Fruit fly (Drosophila melanogaster) whole organism, prepupa: ENCODE data around the gene P5CDh2.

ENCODE experiments used
- Blimp-1 ChIP-seq: fragments of 200-800 bp; sonication (Bioruptor generic); optimal IDR thresholded peaks from 3 replicates; lab custom pipeline; 2017; ENCODE audit warnings: missing biosample characterization, missing genetic modification characterization, mild to moderate bottlenecking, moderate library complexity, missing genetic modification reagents
- CG10669 ChIP-seq: fragments of 200-800 bp; sonication (Bioruptor generic); optimal IDR thresholded peaks from 3 replicates; lab custom pipeline; 2018; ENCODE audit warnings: missing biosample characterization, mild to moderate bottlenecking, missing genetic modification characterization, moderate library complexity
- CG11902 ChIP-seq: fragments of 200-800 bp; sonication (Bioruptor generic); optimal IDR thresholded peaks from 3 replicates; lab custom pipeline; 2016; ENCODE audit warnings: missing biosample characterization, missing genetic modification characterization
- CG15336 ChIP-seq: fragments of 200-800 bp; sonication (Bioruptor generic); IDR thresholded peaks from 2 replicates; pipeline ENCODE4 v1.3.6; 2022; ENCODE audit warnings: missing biosample characterization, missing genetic modification characterization
- CG1621 ChIP-seq: fragments of 200-800 bp; sonication (Bioruptor generic); optimal IDR thresholded peaks from 3 replicates; lab custom pipeline; 2018; ENCODE audit warnings: missing biosample characterization, mild to moderate bottlenecking, missing genetic modification characterization
- CG16779 ChIP-seq: fragments of 200-800 bp; sonication (Bioruptor generic); optimal IDR thresholded peaks from 3 replicates; lab custom pipeline; 2017; ENCODE audit warnings: missing biosample characterization, mild to moderate bottlenecking, missing genetic modification characterization
- CG3032 ChIP-seq: fragments of 200-800 bp; optimal IDR thresholded peaks from 2 replicates; lab custom pipeline; 2019; ENCODE audit warnings: missing biosample characterization, mild to moderate bottlenecking, missing genetic modification characterization, moderate library complexity
- CG32006 ChIP-seq: fragments of 200-800 bp; sonication (Bioruptor generic); optimal IDR thresholded peaks from 3 replicates; lab custom pipeline; 2017; ENCODE audit warnings: missing biosample characterization, mild to moderate bottlenecking, missing genetic modification characterization
- CG34406 ChIP-seq: fragments of 200-800 bp; sonication (Bioruptor generic); optimal IDR thresholded peaks from 3 replicates; lab custom pipeline; 2016; ENCODE audit warnings: missing biosample characterization, missing genetic modification characterization
- CG3919 ChIP-seq: fragments of 200-800 bp; sonication (Bioruptor generic); optimal IDR thresholded peaks from 3 replicates; lab custom pipeline; 2016; ENCODE audit warnings: missing biosample characterization, missing genetic modification characterization
- CG4318 ChIP-seq: fragments of 200-800 bp; sonication (Bioruptor generic); optimal IDR thresholded peaks from 3 replicates; lab custom pipeline; 2017; ENCODE audit warnings: missing biosample characterization, mild to moderate bottlenecking, missing genetic modification characterization
- CG6163 ChIP-seq: fragments of 200-800 bp; sonication (Bioruptor generic); IDR thresholded peaks from 3 replicates; pipeline ENCODE4 v1.3.6; 2022; ENCODE audit warnings: missing biosample characterization, missing genetic modification characterization
- CG6276 ChIP-seq: fragments of 200-800 bp; sonication (Bioruptor generic); optimal IDR thresholded peaks from 2 replicates; lab custom pipeline; 2017; ENCODE audit warnings: missing biosample characterization, mild to moderate bottlenecking, missing genetic modification characterization
- CG6854 ChIP-seq: fragments of 200-800 bp; sonication (Bioruptor generic); optimal IDR thresholded peaks from 2 replicates; lab custom pipeline; 2017; ENCODE audit warnings: missing biosample characterization, mild to moderate bottlenecking, missing genetic modification characterization
- CG7368 ChIP-seq: fragments of 200-800 bp; sonication (Bioruptor generic); optimal IDR thresholded peaks from 3 replicates; lab custom pipeline; 2016; ENCODE audit warnings: missing biosample characterization, missing genetic modification characterization
- CG8319 ChIP-seq: fragments of 200-800 bp; sonication (Bioruptor generic); optimal IDR thresholded peaks from 3 replicates; lab custom pipeline; 2016; ENCODE audit warnings: missing biosample characterization, missing genetic modification characterization
- CG8632 ChIP-seq: fragments of 200-800 bp; sonication (Bioruptor generic); optimal IDR thresholded peaks from 3 replicates; lab custom pipeline; 2016; ENCODE audit warnings: missing biosample characterization, missing genetic modification characterization
- CG9139 ChIP-seq: fragments of 200-800 bp; sonication (Bioruptor generic); optimal IDR thresholded peaks from 3 replicates; lab custom pipeline; 2017; ENCODE audit warnings: missing biosample characterization, mild to moderate bottlenecking, missing genetic modification characterization
- Eip75B ChIP-seq: fragments of 200-800 bp; sonication (Bioruptor generic); optimal IDR thresholded peaks from 3 replicates; lab custom pipeline; 2016; ENCODE audit warnings: missing biosample characterization, missing genetic modification characterization
- Eip93F ChIP-seq: fragments of 200-800 bp; sonication (Bioruptor generic); optimal IDR thresholded peaks from 2 replicates; lab custom pipeline; 2016; ENCODE audit warnings: missing biosample characterization, mild to moderate bottlenecking, missing genetic modification characterization
- Ets21C ChIP-seq: fragments of 200-800 bp; sonication (Bioruptor generic); optimal IDR thresholded peaks from 3 replicates; lab custom pipeline; 2016; ENCODE audit warnings: missing biosample characterization, missing genetic modification characterization
- Ets96B ChIP-seq: fragments of 200-800 bp; optimal IDR thresholded peaks from 2 replicates; lab custom pipeline; 2019; ENCODE audit warnings: missing biosample characterization, mild to moderate bottlenecking, missing genetic modification characterization, moderate library complexity
- Lpt ChIP-seq: fragments of 200-800 bp; sonication (Bioruptor generic); optimal IDR thresholded peaks from 3 replicates; lab custom pipeline; 2016; ENCODE audit warnings: missing biosample characterization, missing genetic modification characterization
- Met ChIP-seq: fragments of 200-800 bp; sonication (Bioruptor generic); optimal IDR thresholded peaks from 3 replicates; lab custom pipeline; 2016; ENCODE audit warnings: missing biosample characterization, missing genetic modification characterization
- OdsH ChIP-seq: fragments of 200-800 bp; sonication (Bioruptor generic); optimal IDR thresholded peaks from 3 replicates; lab custom pipeline; 2016; ENCODE audit warnings: missing biosample characterization, missing genetic modification characterization
- Smox ChIP-seq: fragments of 200-800 bp; sonication (Bioruptor generic); optimal IDR thresholded peaks from 3 replicates; lab custom pipeline; 2016; ENCODE audit warnings: missing biosample characterization, missing genetic modification characterization
- Sox102F ChIP-seq: fragments of 200-800 bp; sonication (Bioruptor generic); optimal IDR thresholded peaks from 2 replicates; lab custom pipeline; 2016; ENCODE audit warnings: missing biosample characterization, mild to moderate bottlenecking, missing genetic modification characterization
- Sox14 ChIP-seq: fragments of 200-800 bp; sonication (Bioruptor generic); optimal IDR thresholded peaks from 3 replicates; lab custom pipeline; 2016; ENCODE audit warnings: missing biosample characterization, missing genetic modification characterization
- Sox15 ChIP-seq: fragments of 200-800 bp; sonication (Bioruptor generic); optimal IDR thresholded peaks from 3 replicates; lab custom pipeline; 2016; ENCODE audit warnings: missing biosample characterization, missing genetic modification characterization
- achi ChIP-seq: fragments of 200-800 bp; sonication (Bioruptor generic); optimal IDR thresholded peaks from 3 replicates; lab custom pipeline; 2016; ENCODE audit warnings: missing biosample characterization, missing genetic modification characterization
- acj6 ChIP-seq: fragments of 200-800 bp; sonication (Bioruptor generic); optimal IDR thresholded peaks from 3 replicates; lab custom pipeline; 2016; ENCODE audit warnings: missing biosample characterization, missing genetic modification characterization
- cyc ChIP-seq: fragments of 200-800 bp; sonication (Bioruptor generic); optimal IDR thresholded peaks from 3 replicates; lab custom pipeline; 2016; ENCODE audit warnings: missing biosample characterization, missing genetic modification characterization
- dac ChIP-seq: fragments of 200-800 bp; sonication (Bioruptor generic); optimal IDR thresholded peaks from 2 replicates; lab custom pipeline; 2017; ENCODE audit warnings: missing biosample characterization, mild to moderate bottlenecking, missing genetic modification characterization
- dsx ChIP-seq: fragments of 200-800 bp; optimal IDR thresholded peaks from 3 replicates; lab custom pipeline; 2019; ENCODE audit warnings: missing biosample characterization, mild to moderate bottlenecking, missing genetic modification characterization, moderate library complexity; ENCODE audit not compliant: poor library complexity, severe bottlenecking
- eg ChIP-seq: fragments of 200-800 bp; sonication (Bioruptor generic); IDR thresholded peaks from 3 replicates; pipeline ENCODE4 v1.3.6; 2022; ENCODE audit warnings: missing biosample characterization, missing genetic modification characterization
- fd59A ChIP-seq: fragments of 200-800 bp; sonication (Bioruptor generic); optimal IDR thresholded peaks from 2 replicates; lab custom pipeline; 2017; ENCODE audit warnings: missing biosample characterization, mild to moderate bottlenecking, missing genetic modification characterization, missing genetic modification reagents
- fd85E ChIP-seq: fragments of 200-800 bp; sonication (Bioruptor generic); optimal IDR thresholded peaks from 3 replicates; lab custom pipeline; 2016; ENCODE audit warnings: missing biosample characterization, missing genetic modification characterization
- fkh ChIP-seq: fragments of 200-800 bp; sonication (Bioruptor generic); optimal IDR thresholded peaks from 3 replicates; lab custom pipeline; 2017; ENCODE audit warnings: missing biosample characterization, mild to moderate bottlenecking, missing genetic modification characterization, moderate library complexity
- lz ChIP-seq: fragments of 200-800 bp; sonication (Bioruptor generic); optimal IDR thresholded peaks from 3 replicates; lab custom pipeline; 2016; ENCODE audit warnings: missing biosample characterization, missing genetic modification characterization
- pdm3 ChIP-seq: fragments of 200-800 bp; sonication (Bioruptor generic); optimal IDR thresholded peaks from 3 replicates; lab custom pipeline; 2016; ENCODE audit warnings: missing biosample characterization, missing genetic modification characterization
- salr ChIP-seq, 2 experiments: fragments of 200-800 bp; sonication (Bioruptor generic); optimal IDR thresholded peaks; 3 replicates each; lab custom pipeline; 2016 to 2018; ENCODE audit warnings: missing biosample characterization in 2 of 2, missing genetic modification characterization in 2 of 2, mild to moderate bottlenecking in 1 of 2
- ss ChIP-seq, 2 experiments: fragments of 200-800 bp; sonication (Bioruptor generic); optimal IDR thresholded peaks; 2 replicates in 1 of 2; 3 replicates in 1 of 2; lab custom pipeline; 2017 to 2018; ENCODE audit warnings: mild to moderate bottlenecking in 2 of 2, missing biosample characterization in 2 of 2, missing genetic modification characterization in 2 of 2, moderate library complexity in 1 of 2
- svp ChIP-seq: fragments of 200-800 bp; sonication (Bioruptor generic); peaks from one replicate; lab custom pipeline; 2016; ENCODE audit warnings: missing biosample characterization, missing genetic modification characterization
- vri ChIP-seq: fragments of 200-800 bp; sonication (Bioruptor generic); optimal IDR thresholded peaks from 3 replicates; lab custom pipeline; 2016; ENCODE audit warnings: missing biosample characterization, mild to moderate bottlenecking, missing genetic modification characterization

Gene P5CDh2

dm6 chr3R:21837069-21837977 lies 40.4 kb upstream of the P5CDh2 start (continued):
- TF ChIP-seq Sox14 (GFP tag; lab: Kevin White, UChicago), result no peak
- peak; percentile 83 for TF ChIP-seq CG6276 (GFP tag; lab: Kevin White, UChicago)
- TF ChIP-seq Ets96B (tag; lab: Kevin White, UChicago), result peak; percentile 4
- peak; percentile 31 to 85 for TF ChIP-seq ss (GFP tag; optimal IDR thresholded peaks at IDR 0.05; lab: Kevin White, UChicago)
- peak; percentile 82 for TF ChIP-seq CG3919 (GFP tag; lab: Kevin White, UChicago)
- peak; percentile 59 for TF ChIP-seq CG6854 (GFP tag; lab: Kevin White, UChicago)
- TF ChIP-seq eg (GFP tag; lab: Robert Waterston, UW), result peak; percentile 84
- TF ChIP-seq cyc (GFP tag; lab: Kevin White, UChicago), result peak; percentile 72
- TF ChIP-seq pdm3 (GFP tag; lab: Kevin White, UChicago), result no peak
- no peak for TF ChIP-seq OdsH (GFP tag; lab: Kevin White, UChicago)
- TF ChIP-seq CG6163 (GFP tag; lab: Robert Waterston, UW), result peak; percentile 91
- no peak for TF ChIP-seq CG9139 (GFP tag; lab: Kevin White, UChicago)
- TF ChIP-seq achi (GFP tag; lab: Kevin White, UChicago), result no peak
- no peak for TF ChIP-seq Ets21C (GFP tag; lab: Kevin White, UChicago)
- no peak for TF ChIP-seq salr (GFP tag; optimal IDR thresholded peaks at IDR 0.05; lab: Kevin White, UChicago)
- TF ChIP-seq fd85E, result no peak
- TF ChIP-seq fkh, result no peak
- 0 out of 2 replicates have a peak, but pooled peaks have one; percentile 14 for TF ChIP-seq CG15336
- TF ChIP-seq CG4318 (GFP tag; lab: Kevin White, UChicago), result no peak
- no peak for TF ChIP-seq fd59A (GFP tag; lab: Kevin White, UChicago)
- peak; percentile 74 for TF ChIP-seq CG8319 (GFP tag; lab: Kevin White, UChicago)
- no peak for TF ChIP-seq Sox15 (GFP tag; lab: Kevin White, UChicago)

dm6 chr3R:21838505-21838956 lies 39.2 kb upstream of the P5CDh2 start:
- TF ChIP-seq acj6 (GFP tag; lab: Kevin White, UChicago) (peak; percentile 87), Eip93F (peak; percentile 59), dac (GFP tag; lab: Kevin White, UChicago) (peak; percentile 83), CG3919 (GFP tag; lab: Kevin White, UChicago) (peak; percentile 76), Sox102F (peak; percentile 90), CG6163 (GFP tag; lab: Robert Waterston, UW) (peak; percentile 78), achi (GFP tag; lab: Kevin White, UChicago) (peak; percentile 87), CG10669 (GFP tag; lab: Kevin White, UChicago) (peak; percentile 82), CG9139 (GFP tag; lab: Kevin White, UChicago) (peak; percentile 80), eg (GFP tag; lab: Robert Waterston, UW) (peak; percentile 73; the same call in 2 of the 3 replicates), fkh (no peak), CG16779 (peak; percentile 87), CG8632 (peak; percentile 86), Eip75B (GFP tag; lab: Kevin White, UChicago) (peak; percentile 93), vri (GFP tag; lab: Kevin White, UChicago) (peak; percentile 61), Sox14 (GFP tag; lab: Kevin White, UChicago) (peak; percentile 95), CG11902 (GFP tag; lab: Kevin White, UChicago) (peak; percentile 64), CG6276 (GFP tag; lab: Kevin White, UChicago) (peak; percentile 72), CG3032 (tag; lab: Kevin White, UChicago) (peak; percentile 87), Smox (GFP tag; lab: Kevin White, UChicago) (peak; percentile 89), lz (peak; percentile 91), Met (GFP tag; lab: Kevin White, UChicago) (peak; percentile 92), CG1621 (tag; lab: Kevin White, UChicago) (peak; percentile 78), ss (GFP tag; optimal IDR thresholded peaks at IDR 0.05; lab: Kevin White, UChicago) (peak; percentile 79 to 93), CG34406 (GFP tag; lab: Kevin White, UChicago) (peak; percentile 84), CG15336 (peak; percentile 74), Ets21C (GFP tag; lab: Kevin White, UChicago) (peak; percentile 83), CG32006 (GFP tag; lab: Kevin White, UChicago) (peak; percentile 95), fd85E (no peak), fd59A (GFP tag; lab: Kevin White, UChicago) (peak; percentile 96), dsx (GFP tag; lab: Kevin White, UChicago) (peak; percentile 76), Blimp-1 (peak; percentile 57), salr (GFP tag; optimal IDR thresholded peaks at IDR 0.05; lab: Kevin White, UChicago) (peak; percentile 71 to 95), Lpt (GFP tag; lab: Kevin White, UChicago) (peak; percentile 10), CG7368 (GFP tag; lab: Kevin White, UChicago) (peak; percentile 55), svp (GFP tag; lab: Kevin White, UChicago) (peak; percentile 96), cyc (GFP tag; lab: Kevin White, UChicago) (peak; percentile 82)
